Fruit fly (Drosophila melanogaster) whole organism, embryonic: ENCODE data around the gene CG31326.
A peak's percentile ranks its signal among the peaks of the same experiment; 100 is the strongest.

Experiments
- Abd-B ChIP-seq: fragments of 200-800 bp; sonication (Bioruptor generic); optimal IDR thresholded peaks from 2 replicates; lab custom pipeline; 2018; ENCODE audit warnings: missing biosample characterization, mild to moderate bottlenecking, missing genetic modification characterization, moderate library complexity
- B-H1 ChIP-seq: fragments of 200-800 bp; sonication (Bioruptor generic); IDR thresholded peaks from 3 replicates; pipeline ENCODE4 v1.3.6; 2022; ENCODE audit warnings: missing biosample characterization, missing genetic modification characterization
- Bdp1 ChIP-seq: fragments of 200-800 bp; sonication (Bioruptor generic); optimal IDR thresholded peaks from 3 replicates; lab custom pipeline; 2016; ENCODE audit warnings: missing biosample characterization, missing genetic modification characterization
- C15 ChIP-seq: fragments of 200-800 bp; sonication (Bioruptor generic); IDR thresholded peaks from 3 replicates; pipeline ENCODE4 v1.3.6; 2022; ENCODE audit warnings: missing biosample characterization, missing genetic modification characterization
- CG10209 ChIP-seq: fragments of 200-800 bp; sonication (Bioruptor generic); optimal IDR thresholded peaks from 3 replicates; lab custom pipeline; 2017; ENCODE audit warnings: missing biosample characterization, mild to moderate bottlenecking, missing genetic modification characterization, missing genetic modification reagents
- CG1024 ChIP-seq: fragments of 200-800 bp; sonication (Bioruptor generic); IDR thresholded peaks from 2 replicates; pipeline ENCODE4 v1.3.6; 2022; ENCODE audit warnings: missing biosample characterization, missing genetic modification characterization
- CG13775 ChIP-seq: fragments of 200-800 bp; sonication (Bioruptor generic); optimal IDR thresholded peaks from 3 replicates; lab custom pipeline; 2017; ENCODE audit warnings: missing biosample characterization, mild to moderate bottlenecking, missing genetic modification characterization
- CG17385 ChIP-seq: fragments of 200-800 bp; sonication (Bioruptor generic); optimal IDR thresholded peaks from 3 replicates; lab custom pipeline; 2018; ENCODE audit warnings: missing biosample characterization, mild to moderate bottlenecking, missing genetic modification characterization
- CG18011 ChIP-seq: fragments of 200-800 bp; sonication (Bioruptor generic); optimal IDR thresholded peaks from 2 replicates; lab custom pipeline; 2017; ENCODE audit warnings: missing biosample characterization, missing genetic modification characterization, mild to moderate bottlenecking, moderate library complexity, missing genotype
- CG2120 ChIP-seq: fragments of 200-800 bp; sonication (Bioruptor generic); optimal IDR thresholded peaks from 3 replicates; lab custom pipeline; 2016; ENCODE audit warnings: missing biosample characterization, missing genetic modification characterization
- CG3281 ChIP-seq: fragments of 200-800 bp; sonication (Bioruptor generic); optimal IDR thresholded peaks from 3 replicates; lab custom pipeline; 2017; ENCODE audit warnings: missing biosample characterization, mild to moderate bottlenecking, missing genetic modification characterization
- CG6254 ChIP-seq: fragments of 200-800 bp; sonication (Bioruptor generic); optimal IDR thresholded peaks from 3 replicates; lab custom pipeline; 2017; ENCODE audit warnings: mild to moderate bottlenecking, missing biosample characterization, missing genetic modification reagents, missing genetic modification characterization
- CG6765 ChIP-seq: fragments of 200-800 bp; sonication (Bioruptor generic); optimal IDR thresholded peaks from 3 replicates; lab custom pipeline; 2017; ENCODE audit warnings: missing biosample characterization, mild to moderate bottlenecking, missing genetic modification characterization
- CG9932 ChIP-seq: fragments of 200-800 bp; sonication (Bioruptor generic); IDR thresholded peaks from 2 replicates; pipeline ENCODE4 v1.3.6; 2022; ENCODE audit warnings: missing biosample characterization, missing genetic modification characterization
- D19B ChIP-seq: fragments of 200-800 bp; sonication (Bioruptor generic); optimal IDR thresholded peaks from 2 replicates; lab custom pipeline; 2017; ENCODE audit warnings: missing biosample characterization, mild to moderate bottlenecking, missing genetic modification characterization
- Ets65A ChIP-seq: fragments of 200-800 bp; sonication (Bioruptor generic); peaks from one replicate; lab custom pipeline; 2016; ENCODE audit warnings: missing biosample characterization, missing genetic modification characterization
- HLH3B ChIP-seq: fragments of 200-800 bp; sonication (Bioruptor generic); IDR thresholded peaks from 2 replicates; pipeline ENCODE4 v1.3.6; 2022; ENCODE audit warnings: missing biosample characterization, missing genetic modification characterization
- Kr ChIP-seq: fragments of 200-800 bp; sonication (Bioruptor generic); optimal IDR thresholded peaks from 2 replicates; lab custom pipeline; 2017; ENCODE audit warnings: missing biosample characterization, mild to moderate bottlenecking, missing genetic modification characterization
- Nf-YB ChIP-seq: fragments of 200-800 bp; sonication (Bioruptor generic); optimal IDR thresholded peaks from 3 replicates; lab custom pipeline; 2019; ENCODE audit warnings: missing biosample characterization, mild to moderate bottlenecking, missing genetic modification characterization, moderate library complexity
- NfI ChIP-seq: fragments of 200-800 bp; sonication (Bioruptor generic); optimal IDR thresholded peaks from 3 replicates; lab custom pipeline; 2018; ENCODE audit warnings: missing biosample characterization, mild to moderate bottlenecking, missing genetic modification characterization, moderate library complexity
- Opbp ChIP-seq: fragments of 200-800 bp; sonication (Bioruptor generic); IDR thresholded peaks from 3 replicates; pipeline ENCODE4 v1.3.6; 2022; ENCODE audit warnings: missing biosample characterization, missing genetic modification characterization; ENCODE audit not compliant: partially characterized antibody
- Rfx ChIP-seq: fragments of 200-800 bp; sonication (Bioruptor generic); IDR thresholded peaks from 2 replicates; pipeline ENCODE4 v1.3.6; 2022; ENCODE audit warnings: missing biosample characterization, missing genetic modification characterization
- Sox100B ChIP-seq: fragments of 200-800 bp; sonication (Bioruptor generic); optimal IDR thresholded peaks from 3 replicates; lab custom pipeline; 2018; ENCODE audit warnings: missing biosample characterization, mild to moderate bottlenecking, missing genetic modification characterization
- crc ChIP-seq: fragments of 200-800 bp; sonication (Bioruptor generic); optimal IDR thresholded peaks from 2 replicates; lab custom pipeline; 2016; ENCODE audit warnings: missing biosample characterization, missing genetic modification characterization
- dmrt99B ChIP-seq: fragments of 200-800 bp; sonication (Bioruptor generic); optimal IDR thresholded peaks from 2 replicates; lab custom pipeline; 2018; ENCODE audit warnings: missing biosample characterization, mild to moderate bottlenecking, missing genetic modification characterization, moderate library complexity
- eyg ChIP-seq: fragments of 200-800 bp; sonication (Bioruptor generic); optimal IDR thresholded peaks from 3 replicates; lab custom pipeline; 2016; ENCODE audit warnings: missing biosample characterization, missing genetic modification characterization
- fd96Cb ChIP-seq: fragments of 200-800 bp; sonication (Bioruptor generic); optimal IDR thresholded peaks from 2 replicates; lab custom pipeline; 2018; ENCODE audit warnings: missing biosample characterization, mild to moderate bottlenecking, missing genetic modification characterization, moderate library complexity
- knrl ChIP-seq: fragments of 200-800 bp; sonication (Bioruptor generic); IDR thresholded peaks from 3 replicates; pipeline ENCODE4 v1.3.6; 2022; ENCODE audit warnings: missing biosample characterization, missing genetic modification characterization; ENCODE audit not compliant: partially characterized antibody
- lov ChIP-seq, 2 experiments: fragments of 200-800 bp in 1 of 2; fragments of >200 bp in 1 of 2; sonication (Bioruptor generic) in 1 of 2; IDR thresholded peaks in 1 of 2; optimal IDR thresholded peaks in 1 of 2; 2 replicates in 1 of 2; 3 replicates in 1 of 2; pipeline versions ENCODE4 v1.3.6 to Lab custom; 2017 to 2022; ENCODE audit warnings: missing biosample characterization in 1 of 2, missing genetic modification characterization in 1 of 2
- run ChIP-seq: fragments of 200-800 bp; sonication (Bioruptor generic); optimal IDR thresholded peaks from 3 replicates; lab custom pipeline; 2018; ENCODE audit warnings: missing biosample characterization, mild to moderate bottlenecking, missing genetic modification characterization
- scrt ChIP-seq: fragments of 200-800 bp; sonication (Bioruptor generic); optimal IDR thresholded peaks from 2 replicates; lab custom pipeline; 2018; ENCODE audit warnings: missing biosample characterization, mild to moderate bottlenecking, missing genetic modification characterization, moderate library complexity
- sim ChIP-seq: fragments of 200-800 bp; sonication (Bioruptor generic); IDR thresholded peaks from 2 replicates; pipeline ENCODE4 v1.3.6; 2022; ENCODE audit warnings: missing biosample characterization, missing genetic modification characterization
- slbo ChIP-seq: fragments of 200-800 bp; sonication (Bioruptor generic); IDR thresholded peaks from 2 replicates; pipeline ENCODE4 v1.3.6; 2022; ENCODE audit warnings: missing biosample characterization, missing genetic modification characterization
- tin ChIP-seq: fragments of 200-800 bp; sonication (Bioruptor generic); optimal IDR thresholded peaks from 3 replicates; lab custom pipeline; 2016; ENCODE audit warnings: missing biosample characterization, missing genetic modification characterization
- tll ChIP-seq, 2 experiments: fragments of 200-800 bp in 1 of 2; fragments of >200 bp in 1 of 2; sonication (Bioruptor generic) in 1 of 2; optimal IDR thresholded peaks; 2 replicates each; lab custom pipeline; 2017 to 2019; ENCODE audit warnings: missing biosample characterization in 2 of 2, missing genetic modification characterization in 2 of 2, mild to moderate bottlenecking in 1 of 2, moderate library complexity in 1 of 2

The CG31326 gene

dm6 chr3R:14226662-14227061, 6.7 kb upstream of the CG31326 start, which contains the start of gene CG9631:
Gene CG9631 (minus strand): TSS chr3R:14226762.
- TF ChIP-seq Nf-YB (GFP tag; lab: Kevin White, UChicago), result no peak
- TF ChIP-seq CG10209 (GFP tag; lab: Kevin White, UChicago), result no peak
- TF ChIP-seq lov (optimal IDR thresholded peaks at IDR 0.05; lab: Kevin White, UChicago), result no peak
- no peak for TF ChIP-seq lov (GFP tag; IDR thresholded peaks at IDR 0.05; lab: Robert Waterston, UW)
- TF ChIP-seq Ets65A (GFP tag; lab: Kevin White, UChicago), result peak; percentile 6
- no peak for TF ChIP-seq sim (GFP tag; lab: Robert Waterston, UW)
- TF ChIP-seq Opbp (GFP tag; lab: Robert Waterston, UW), result no peak
- TF ChIP-seq Sox100B (GFP tag; lab: Kevin White, UChicago), result no peak
- no peak for TF ChIP-seq fd96Cb (tag; lab: Kevin White, UChicago)

dm6 chr3R:14224105-14224574, 4.1 kb upstream of the CG31326 start, which contains the start of gene Sp212:
Gene Sp212 (minus strand): TSS chr3R:14224155.
- TF ChIP-seq slbo, result peak; percentile 32; the same call in 1 of the 2 replicates
- peak; percentile 43; the same call in 1 of the 2 replicates for TF ChIP-seq Rfx
- TF ChIP-seq Ets65A (GFP tag; lab: Kevin White, UChicago), result peak; percentile 49
- no peak for TF ChIP-seq Abd-B
- peak; percentile 94 for TF ChIP-seq D19B (GFP tag; lab: Kevin White, UChicago)
- no peak for TF ChIP-seq NfI
- TF ChIP-seq HLH3B (GFP tag; lab: Robert Waterston, UW), result no peak
- no peak for TF ChIP-seq CG3281 (GFP tag; lab: Kevin White, UChicago)
- no peak for TF ChIP-seq tin
- peak; percentile 45; the same call in 1 of the 2 replicates for TF ChIP-seq CG9932 (GFP tag; lab: Robert Waterston, UW)
- TF ChIP-seq CG2120 (GFP tag; lab: Kevin White, UChicago), result peak; percentile 55
- TF ChIP-seq, all 482 proteins: peak for 6

- no peak for TF ChIP-seq knrl (GFP tag; lab: Robert Waterston, UW)
- no peak for TF ChIP-seq CG18011 (GFP tag; lab: Kevin White, UChicago)
- no peak for TF ChIP-seq Bdp1 (GFP tag; lab: Kevin White, UChicago)
- no peak for TF ChIP-seq CG17385
- no peak for TF ChIP-seq B-H1 (GFP tag; lab: Robert Waterston, UW)
- no peak for TF ChIP-seq Kr (GFP tag; lab: Kevin White, UChicago)
- no peak for TF ChIP-seq run (tag; lab: Kevin White, UChicago)
Measured at dm6 chr3R:14221484-14221883, 1.5 kb upstream of the CG31326 start, which contains the start of gene CG33109. Gene CG33109 (minus strand): TSS chr3R:14221584.

dm6 chr3R:14217839-14218238, 2.2 kb downstream of the CG31326 start, which contains the start of gene CG9649:
Gene CG9649 (minus strand): TSS chr3R:14217882.
- TF ChIP-seq CG1024, result no peak
- TF ChIP-seq CG6765, result no peak
- no peak for TF ChIP-seq CG6254
- no peak for TF ChIP-seq C15 (GFP tag; lab: Robert Waterston, UW)
- no peak for TF ChIP-seq CG13775 (GFP tag; lab: Kevin White, UChicago)
- no peak for TF ChIP-seq eyg
- no peak for TF ChIP-seq scrt (GFP tag; lab: Kevin White, UChicago)
- TF ChIP-seq tll (GFP tag; optimal IDR thresholded peaks at IDR 0.05; lab: Kevin White, UChicago), result no peak
- TF ChIP-seq CG2120 (GFP tag; lab: Kevin White, UChicago), result no peak
- TF ChIP-seq dmrt99B (tag; lab: Kevin White, UChicago), result no peak
- no peak for TF ChIP-seq crc (GFP tag; lab: Kevin White, UChicago)
